Worm (Caenorhabditis elegans): Measurements from ENCODE around the gene clec-213.

clec-213 gene

ce11 chrV:7609698-7610420 lies 4.9 kb downstream of the clec-213 start, which contains the start of the genes folt-3 and clec-214:
TSS of gene folt-3 (minus strand) at chrV:7609748.
TSS of gene clec-214 (plus strand) at chrV:7610370.
- no peak for TF ChIP-seq bed-3 (GFP tag; optimal IDR thresholded peaks at IDR 0.05)
- no peak for TF ChIP-seq ztf-11 (tag; optimal IDR thresholded peaks at IDR 0.05)
- no peak for TF ChIP-seq mls-2 (tag; optimal IDR thresholded peaks at IDR 0.05)
- no peak for TF ChIP-seq nhr-12 (tag; optimal IDR thresholded peaks at IDR 0.05)
- TF ChIP-seq pha-4 (tag; optimal IDR thresholded peaks at IDR 0.05) = no peak
- no peak for TF ChIP-seq nhr-2 (tag; optimal IDR thresholded peaks at IDR 0.05)
- no peak for TF ChIP-seq M03D4.4 (tag; optimal IDR thresholded peaks at IDR 0.05)
- no peak for TF ChIP-seq drap-1 (GFP tag; optimal IDR thresholded peaks at IDR 0.05)
- no peak for TF ChIP-seq unc-39 (tag; optimal IDR thresholded peaks at IDR 0.05)
- TF ChIP-seq hlh-1 (tag; optimal IDR thresholded peaks at IDR 0.05) = no peak
- no peak for TF ChIP-seq ces-1 (GFP tag; optimal IDR thresholded peaks at IDR 0.05)
- no peak for TF ChIP-seq sem-2 (GFP tag; optimal IDR thresholded peaks at IDR 0.05)
- TF ChIP-seq elt-1 (tag; optimal IDR thresholded peaks at IDR 0.05; ENCODE audit: borderline replicate concordance, insufficient read depth) = no peak
- TF ChIP-seq lsy-2 (tag; optimal IDR thresholded peaks at IDR 0.05) = no peak
- TF ChIP-seq tbx-8 (GFP tag; optimal IDR thresholded peaks at IDR 0.05) = no peak
- no peak for TF ChIP-seq nhr-28 (tag; optimal IDR thresholded peaks at IDR 0.05)
- no peak for TF ChIP-seq ham-2 (GFP tag; optimal IDR thresholded peaks at IDR 0.05)

- TF ChIP-seq unc-62 (GFP tag; optimal IDR thresholded peaks at IDR 0.05) = no peak
- no peak for TF ChIP-seq sptf-1 (tag; optimal IDR thresholded peaks at IDR 0.05)
- no peak for TF ChIP-seq ces-1 (GFP tag; optimal IDR thresholded peaks at IDR 0.05)
- TF ChIP-seq M03D4.4 (tag; optimal IDR thresholded peaks at IDR 0.05) = no peak
- no peak for TF ChIP-seq mep-1 (tag; optimal IDR thresholded peaks at IDR 0.05)
- no peak for TF ChIP-seq nhr-76 (tag; optimal IDR thresholded peaks at IDR 0.05)
- no peak for TF ChIP-seq ztf-11 (tag; optimal IDR thresholded peaks at IDR 0.05)
- no peak for TF ChIP-seq elt-3 (tag; optimal IDR thresholded peaks at IDR 0.05)
- TF ChIP-seq lsy-2 (tag; optimal IDR thresholded peaks at IDR 0.05) = no peak
- no peak for TF ChIP-seq unc-120 (tag; optimal IDR thresholded peaks at IDR 0.05; ENCODE audit: poor library complexity, severe bottlenecking)
- TF ChIP-seq sem-2 (GFP tag; optimal IDR thresholded peaks at IDR 0.05) = no peak
- no peak for TF ChIP-seq ham-2 (GFP tag; optimal IDR thresholded peaks at IDR 0.05)
- no peak for TF ChIP-seq ceh-43 (GFP tag; optimal IDR thresholded peaks at IDR 0.05)
- no peak for TF ChIP-seq pha-4 (tag; optimal IDR thresholded peaks at IDR 0.05)
- no peak for TF ChIP-seq unc-39 (tag; optimal IDR thresholded peaks at IDR 0.05)
- no peak for TF ChIP-seq blmp-1 (tag; optimal IDR thresholded peaks at IDR 0.05)
Measured at ce11 chrV:7612044-7612443, 7.1 kb downstream of the clec-213 start, which contains the start of gene clec-215. TSS of gene clec-215 (plus strand) at chrV:7612344.

ce11 chrV:7618114-7618513 lies 13.2 kb downstream of the clec-213 start, which contains the start of gene C50E3.15:
TSS of gene C50E3.15 (plus strand) at chrV:7618414.
- TF ChIP-seq hlh-1 (tag; optimal IDR thresholded peaks at IDR 0.05) (no peak), ceh-43 (GFP tag; optimal IDR thresholded peaks at IDR 0.05) (no peak), ceh-83 (GFP tag; optimal IDR thresholded peaks at IDR 0.05) (no peak), lsy-2 (tag; optimal IDR thresholded peaks at IDR 0.05) (no peak), lin-13 (tag; optimal IDR thresholded peaks at IDR 0.05) (no peak), mls-2 (tag; optimal IDR thresholded peaks at IDR 0.05) (no peak), cnd-1 (tag; optimal IDR thresholded peaks at IDR 0.05) (no peak), lin-32 (GFP tag; optimal IDR thresholded peaks at IDR 0.05) (no peak), unc-62 (GFP tag; optimal IDR thresholded peaks at IDR 0.05) (no peak), M03D4.4 (tag; optimal IDR thresholded peaks at IDR 0.05) (no peak), elt-3 (tag; optimal IDR thresholded peaks at IDR 0.05) (no peak), mep-1 (tag; optimal IDR thresholded peaks at IDR 0.05) (no peak), nhr-2 (tag; optimal IDR thresholded peaks at IDR 0.05) (no peak), snpc-4 (tag; optimal IDR thresholded peaks at IDR 0.05) (no peak), ceh-39 (tag; optimal IDR thresholded peaks at IDR 0.05) (no peak), flh-1 (GFP tag; optimal IDR thresholded peaks at IDR 0.05) (no peak), unc-120 (tag; optimal IDR thresholded peaks at IDR 0.05; ENCODE audit: poor library complexity, severe bottlenecking) (no peak), ces-1 (GFP tag; optimal IDR thresholded peaks at IDR 0.05) (no peak), nhr-12 (tag; optimal IDR thresholded peaks at IDR 0.05) (no peak)

DNA sequence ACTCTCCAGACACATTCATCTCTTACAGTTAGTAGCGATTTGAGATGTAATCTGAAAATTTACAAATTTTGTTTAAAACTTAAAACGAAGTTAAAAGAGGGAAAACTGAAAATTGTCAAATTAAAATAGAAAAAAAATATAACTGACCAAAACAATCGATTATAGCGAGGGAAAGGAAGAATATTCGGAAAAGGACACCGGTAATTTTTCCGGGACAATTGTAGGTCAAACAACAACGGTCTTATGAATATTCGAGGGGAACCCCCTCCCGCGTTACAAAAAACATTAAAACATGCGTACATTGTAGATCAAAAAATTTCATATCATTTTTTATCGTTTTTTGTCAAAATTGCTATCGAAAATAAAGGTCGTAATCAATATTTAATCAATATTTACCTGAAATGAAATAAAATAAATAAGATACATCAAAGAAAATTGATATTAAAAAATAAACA lies 17.1 kb downstream of the clec-213 start, which contains the start of gene C50E3.12:
Gene C50E3.12, minus strand, starts transcription at position 51 of the 455 bp plus-strand sequence.
- TF ChIP-seq nhr-237 (tag; optimal IDR thresholded peaks at IDR 0.05) = no peak
